Fruit fly (Drosophila melanogaster): ENCODE measurements around the gene Blos2.

Gene Blos2

dm6 chr3L:11091943-11092609, 30.7 kb downstream of the Blos2 start (continued):
- TF ChIP-seq CG8924 (tag; optimal IDR thresholded peaks at IDR 0.05), result no peak
- TF ChIP-seq MBD-R2 (GFP tag; IDR thresholded peaks at IDR 0.05), result peak; percentile 29; the same call in 1 of the 2 replicates
- 0 out of 2 replicates have a peak, but pooled peaks have one; percentile 43 for TF ChIP-seq CG32532 (GFP tag; IDR thresholded peaks at IDR 0.05)
- no peak for TF ChIP-seq D19B (GFP tag; optimal IDR thresholded peaks at IDR 0.05)
- TF ChIP-seq sqz (GFP tag; optimal IDR thresholded peaks at IDR 0.05), result peak; percentile 56
- peak; percentile 22 for TF ChIP-seq crc (GFP tag; optimal IDR thresholded peaks at IDR 0.05)
- TF ChIP-seq Antp (GFP tag; optimal IDR thresholded peaks at IDR 0.05), result peak; percentile 63
- peak; percentile 78 for TF ChIP-seq sob (GFP tag; IDR thresholded peaks at IDR 0.05)
- TF ChIP-seq CG14965 (GFP tag; optimal IDR thresholded peaks at IDR 0.05; ENCODE audit: borderline replicate concordance), result no peak
- TF ChIP-seq jing (GFP tag; optimal IDR thresholded peaks at IDR 0.05), result no peak
- TF ChIP-seq NC2β (GFP tag; optimal IDR thresholded peaks at IDR 0.05), result peak; percentile 60
- TF ChIP-seq Fer2 (tag; optimal IDR thresholded peaks at IDR 0.05), result no peak
- TF ChIP-seq CrebB (tag; optimal IDR thresholded peaks at IDR 0.05), result no peak
- 0 out of 2 replicates have a peak, but pooled peaks have one; percentile 9 for TF ChIP-seq stc (GFP tag; IDR thresholded peaks at IDR 0.05)
- TF ChIP-seq bbx (GFP tag; IDR thresholded peaks at IDR 0.05; ENCODE audit: partially characterized antibody), result peak; percentile 48
- TF ChIP-seq ERR (GFP tag; optimal IDR thresholded peaks at IDR 0.05), result peak; percentile 64
- peak; percentile 4 for TF ChIP-seq bab2 (GFP tag; optimal IDR thresholded peaks at IDR 0.05)
- TF ChIP-seq ash1 (GFP tag; optimal IDR thresholded peaks at IDR 0.05), result peak; percentile 55
- TF ChIP-seq Dfd (GFP tag; optimal IDR thresholded peaks at IDR 0.05), result no peak
- no peak for TF ChIP-seq wor (GFP tag; IDR thresholded peaks at IDR 0.05)
- TF ChIP-seq dysf (GFP tag; IDR thresholded peaks at IDR 0.05), result no peak
- no peak for TF ChIP-seq Ravus (GFP tag; IDR thresholded peaks at IDR 0.05)
- TF ChIP-seq btn (GFP tag; optimal IDR thresholded peaks at IDR 0.05), result peak; percentile 45
- no peak for TF ChIP-seq CG15479 (GFP tag; optimal IDR thresholded peaks at IDR 0.05)
- peak; percentile 62 for TF ChIP-seq oc (tag; optimal IDR thresholded peaks at IDR 0.05)
- peak; percentile 20 for TF ChIP-seq pb (GFP tag; optimal IDR thresholded peaks at IDR 0.05)
- peak; percentile 59 for TF ChIP-seq CG9876 (GFP tag; optimal IDR thresholded peaks at IDR 0.05)
- no peak for TF ChIP-seq Sin3A (optimal IDR thresholded peaks at IDR 0.05)
- no peak for TF ChIP-seq br (optimal IDR thresholded peaks at IDR 0.05)
- no peak for TF ChIP-seq CG3838 (GFP tag; optimal IDR thresholded peaks at IDR 0.05)
- no peak for TF ChIP-seq tup (GFP tag; optimal IDR thresholded peaks at IDR 0.05)
- peak; percentile 24 for TF ChIP-seq CG2712 (tag; optimal IDR thresholded peaks at IDR 0.05)
- no peak for TF ChIP-seq Sox102F (GFP tag; optimal IDR thresholded peaks at IDR 0.05)
- peak; percentile 34 for TF ChIP-seq CG10209 (GFP tag; optimal IDR thresholded peaks at IDR 0.05)
- TF ChIP-seq CG18619 (GFP tag; optimal IDR thresholded peaks at IDR 0.05), result peak; percentile 22
- TF ChIP-seq CG6854 (GFP tag; optimal IDR thresholded peaks at IDR 0.05), result no peak
- no peak for TF ChIP-seq hth (optimal IDR thresholded peaks at IDR 0.05)
- peak; percentile 53 for TF ChIP-seq CG8944 (GFP tag; optimal IDR thresholded peaks at IDR 0.05)
- TF ChIP-seq Optix (GFP tag; IDR thresholded peaks at IDR 0.05), result no peak
- TF ChIP-seq zfh1 (GFP tag; IDR thresholded peaks at IDR 0.05), result peak; percentile 66; the same call in 2 of the 3 replicates
- TF ChIP-seq Hr78 (GFP tag; optimal IDR thresholded peaks at IDR 0.05), result no peak
- TF ChIP-seq Myb (GFP tag; optimal IDR thresholded peaks at IDR 0.05), result peak; percentile 64
- no peak for TF ChIP-seq so (GFP tag; IDR thresholded peaks at IDR 0.05)
- no peak for TF ChIP-seq CG8388 (GFP tag; optimal IDR thresholded peaks at IDR 0.05)
- TF ChIP-seq croc (GFP tag; conservative IDR thresholded peaks at IDR 0.05), result no peak
- TF ChIP-seq CG7839 (tag; optimal IDR thresholded peaks at IDR 0.05), result peak; percentile 43
- peak; percentile 59 for TF ChIP-seq Hmr (GFP tag; optimal IDR thresholded peaks at IDR 0.05)
- TF ChIP-seq CG12744 (GFP tag; optimal IDR thresholded peaks at IDR 0.05), result no peak
- no peak for TF ChIP-seq Ada2b (GFP tag; IDR thresholded peaks at IDR 0.05)
- TF ChIP-seq Hey (tag; optimal IDR thresholded peaks at IDR 0.05), result no peak
- no peak for TF ChIP-seq ttk (GFP tag; IDR thresholded peaks at IDR 0.05)
